Worm (Caenorhabditis elegans) whole organism, L2 larva: ENCODE data around the gene F47B8.8.
"Not testable (repeated sequence)": the region's sequence is repeated elsewhere in the genome, so short reads cannot be mapped to it uniquely, and the experiment has no call there.

Experiments
- aly-2 ChIP-seq: fragments of 150-350 bp; optimal IDR thresholded peaks from 2 replicates; lab custom pipeline; 2014; ENCODE audit warnings: missing biosample characterization, missing genetic modification characterization
- ceh-82 ChIP-seq: fragments of 150-350 bp; optimal IDR thresholded peaks from 2 replicates; lab custom pipeline; 2014; ENCODE audit warnings: missing biosample characterization, missing genetic modification characterization
- lin-13 ChIP-seq: fragments of 150-350 bp; optimal IDR thresholded peaks from 2 replicates; lab custom pipeline; 2014; ENCODE audit warnings: missing biosample characterization, missing genetic modification reagents, missing genetic modification characterization
- lsy-2 ChIP-seq, 2 experiments: fragments of 150-350 bp in 1 of 2; sonication (generic microtip) in 1 of 2; optimal IDR thresholded peaks; 2 replicates each; lab custom pipeline; 2014 to 2017; ENCODE audit warnings: missing biosample characterization in 2 of 2, missing genetic modification characterization in 2 of 2
- mdl-1 ChIP-seq, 2 experiments: fragments of 150-350 bp in 1 of 2; sonication (generic microtip) in 1 of 2; optimal IDR thresholded peaks; 2 replicates each; lab custom pipeline; 2017; ENCODE audit warnings: missing biosample characterization in 2 of 2, missing genetic modification characterization in 2 of 2
- nhr-237 ChIP-seq: fragments of 150-350 bp; optimal IDR thresholded peaks from 2 replicates; lab custom pipeline; 2014; ENCODE audit warnings: missing biosample characterization, missing genetic modification characterization
- nhr-25 ChIP-seq: fragments of 150-350 bp; sonication (generic microtip); optimal IDR thresholded peaks from 3 replicates; lab custom pipeline; 2014; ENCODE audit warnings: missing biosample characterization, missing genetic modification characterization
- skn-1 ChIP-seq: sonication (generic microtip); optimal IDR thresholded peaks from 2 replicates; lab custom pipeline; 2017; ENCODE audit warnings: missing biosample characterization, missing genetic modification characterization
- sma-3 ChIP-seq: sonication (generic microtip); optimal IDR thresholded peaks from 2 replicates; lab custom pipeline; 2016; ENCODE audit warnings: missing genetic modification reagents, missing genetic modification characterization, missing compliant biosample characterization
- unc-55 ChIP-seq: fragments of 150-350 bp; sonication (generic microtip); optimal IDR thresholded peaks from 3 replicates; lab custom pipeline; 2014; ENCODE audit warnings: missing biosample characterization, missing genetic modification reagents, missing genetic modification characterization
- zag-1 ChIP-seq: fragments of 150-350 bp; optimal IDR thresholded peaks from 2 replicates; lab custom pipeline; 2014; ENCODE audit warnings: missing biosample characterization, missing genetic modification characterization

ce11 chrV:14309632-14310031 is 21.9 kb upstream of the F47B8.8 start, which contains the start of gene F14D7.14:
- TF ChIP-seq nhr-25 (tag; lab: Kevin White, UChicago); zag-1 (tag; lab: Kevin White, UChicago); nhr-237; sma-3 (GFP tag; lab: Kevin White, UChicago); lin-13 (GFP tag; lab: Kevin White, UChicago); aly-2 (tag; lab: Kevin White, UChicago); unc-55 (GFP tag; lab: Kevin White, UChicago); ceh-82; lsy-2 (tag; optimal IDR thresholded peaks at IDR 0.05; lab: Kevin White, UChicago); skn-1; mdl-1 (tag; optimal IDR thresholded peaks at IDR 0.05; lab: Kevin White, UChicago): not testable (repeated sequence)
